Worm (Caenorhabditis elegans) whole organism, L4/young adult: ENCODE results near the gene zmp-1.

Source experiments
- W03F9.2 ChIP-seq: fragments of 150-350 bp; optimal IDR thresholded peaks from 2 replicates; lab custom pipeline; 2014; ENCODE audit warnings: missing biosample characterization, missing genetic modification characterization
- dao-5 ChIP-seq: sonication (generic microtip); optimal IDR thresholded peaks from 2 replicates; lab custom pipeline; 2016; ENCODE audit warnings: missing genotype, missing genetic modification characterization, moderate library complexity, missing compliant biosample characterization
- him-1 ChIP-seq: sonication (generic microtip); optimal IDR thresholded peaks from 2 replicates; lab custom pipeline; 2016; ENCODE audit warnings: missing genotype, missing genetic modification reagents, missing genetic modification characterization, missing compliant biosample characterization

DNA sequence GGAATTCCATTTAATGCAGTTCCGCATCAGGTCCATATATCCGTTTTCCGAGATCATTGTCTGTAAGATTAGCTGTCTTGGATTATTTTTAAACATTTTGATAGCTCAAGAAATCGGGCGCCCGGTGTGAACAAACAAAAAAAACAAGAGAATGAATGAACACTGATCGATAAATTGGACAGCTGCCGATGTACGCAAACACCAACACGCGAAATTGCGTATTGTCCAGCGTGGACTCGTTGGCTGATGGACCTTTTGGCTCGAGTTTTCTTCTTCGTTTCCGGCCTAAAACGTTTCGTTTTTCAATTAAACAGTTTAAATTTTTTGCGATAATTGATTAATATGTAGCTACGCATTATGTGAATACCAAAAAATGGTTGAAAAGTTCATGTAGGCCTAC, 26.7 kb downstream of the zmp-1 start, which contains the start of gene dpff-1:
- TF ChIP-seq him-1 (no peak), W03F9.2 (tag; lab: Kevin White, UChicago) (no peak), dao-5 (tag; lab: Kevin White, UChicago) (no peak)
